Worm (Caenorhabditis elegans) whole organism, L1 larva: ENCODE measurements around the gene srh-20.

ENCODE experiments used
- lin-13 ChIP-seq: fragments of 150-350 bp; optimal IDR thresholded peaks from 2 replicates; lab custom pipeline; 2014; ENCODE audit warnings: missing biosample characterization, missing genetic modification reagents, missing genetic modification characterization
- lsy-2 ChIP-seq, 2 experiments: fragments of 150-350 bp; optimal IDR thresholded peaks; 2 replicates each; lab custom pipeline; 2014; ENCODE audit warnings: missing biosample characterization in 2 of 2, missing genetic modification characterization in 2 of 2
- pqm-1 ChIP-seq: sonication (generic microtip); optimal IDR thresholded peaks from 3 replicates; lab custom pipeline; 2017; ENCODE audit warnings: missing biosample characterization, missing genetic modification characterization
- snpc-4 ChIP-seq: fragments of 150-350 bp; optimal IDR thresholded peaks from 2 replicates; lab custom pipeline; 2014; ENCODE audit warnings: missing biosample characterization, missing genetic modification characterization
- unc-130 ChIP-seq: fragments of 150-350 bp; optimal IDR thresholded peaks from 2 replicates; lab custom pipeline; 2017; ENCODE audit warnings: missing biosample characterization, missing genetic modification characterization, inconsistent platforms
- unc-62 ChIP-seq: fragments of 150-350 bp; optimal IDR thresholded peaks from 2 replicates; lab custom pipeline; 2014; ENCODE audit warnings: missing biosample characterization, missing genetic modification reagents, missing genetic modification characterization
- ztf-4 ChIP-seq: fragments of 150-350 bp; optimal IDR thresholded peaks from 2 replicates; lab custom pipeline; 2014; ENCODE audit warnings: missing biosample characterization, missing genetic modification characterization

- TF ChIP-seq unc-130 (tag; lab: Kevin White, UChicago) (no peak), ztf-4 (tag; lab: Kevin White, UChicago) (no peak), pqm-1 (tag; lab: Kevin White, UChicago) (no peak), lin-13 (no peak), snpc-4 (tag; lab: Kevin White, UChicago) (no peak), lsy-2 (tag; optimal IDR thresholded peaks at IDR 0.05; lab: Kevin White, UChicago) (no peak), unc-62 (GFP tag; lab: Kevin White, UChicago) (no peak)
Observed at ce11 chrV:4964671-4965420, 40.1 kb downstream of the srh-20 start.
